Fruit fly (Drosophila melanogaster) whole organism, embryonic: ENCODE measurements around the gene CG10232.

Source experiments
- Antp ChIP-seq: fragments of 200-800 bp; sonication (Bioruptor generic); optimal IDR thresholded peaks from 3 replicates; lab custom pipeline; 2016; ENCODE audit warnings: missing biosample characterization, missing genetic modification characterization
- Awh ChIP-seq: fragments of 200-800 bp; sonication (Bioruptor generic); IDR thresholded peaks from 2 replicates; pipeline ENCODE4, ENCODE4 v1.3.6; 2022; ENCODE audit warnings: missing biosample characterization, missing genetic modification characterization
- Bdp1 ChIP-seq: fragments of 200-800 bp; sonication (Bioruptor generic); optimal IDR thresholded peaks from 3 replicates; lab custom pipeline; 2016; ENCODE audit warnings: missing biosample characterization, missing genetic modification characterization
- Bgb ChIP-seq: fragments of 200-800 bp; sonication (Bioruptor generic); IDR thresholded peaks from 2 replicates; pipeline ENCODE4 v1.3.6; 2022; ENCODE audit warnings: missing biosample characterization, missing genetic modification characterization; ENCODE audit not compliant: partially characterized antibody
- CG12155 ChIP-seq: fragments of 200-800 bp; sonication (Bioruptor generic); optimal IDR thresholded peaks from 3 replicates; lab custom pipeline; 2016; ENCODE audit warnings: missing biosample characterization, missing genetic modification characterization
- CG12236 ChIP-seq: fragments of 200-800 bp; sonication (Bioruptor generic); optimal IDR thresholded peaks from 2 replicates; lab custom pipeline; 2016; ENCODE audit warnings: missing biosample characterization, missing genetic modification characterization
- CG12659 ChIP-seq: fragments of 200-800 bp; sonication (Bioruptor generic); optimal IDR thresholded peaks from 3 replicates; lab custom pipeline; 2017; ENCODE audit warnings: mild to moderate bottlenecking, missing biosample characterization, missing genetic modification reagents, missing genetic modification characterization
- CG14014 ChIP-seq: fragments of 200-800 bp; sonication (Bioruptor generic); IDR thresholded peaks from 2 replicates; pipeline ENCODE4 v1.3.6; 2022; ENCODE audit warnings: missing biosample characterization, missing genetic modification characterization
- CG15269 ChIP-seq: fragments of 200-800 bp; sonication (Bioruptor generic); optimal IDR thresholded peaks from 2 replicates; lab custom pipeline; 2018; ENCODE audit warnings: missing biosample characterization, mild to moderate bottlenecking, missing genetic modification characterization, moderate library complexity
- CG1603 ChIP-seq: fragments of 200-800 bp; sonication (Bioruptor generic); optimal IDR thresholded peaks from 2 replicates; lab custom pipeline; 2019; ENCODE audit warnings: missing biosample characterization, mild to moderate bottlenecking, missing genetic modification characterization, moderate library complexity
- CG1647 ChIP-seq: fragments of 200-800 bp; sonication (Bioruptor generic); optimal IDR thresholded peaks from 3 replicates; lab custom pipeline; 2016; ENCODE audit warnings: missing biosample characterization, missing genetic modification characterization
- CG17328 ChIP-seq: fragments of 200-800 bp; sonication (Bioruptor generic); IDR thresholded peaks from 2 replicates; pipeline ENCODE4 v1.3.6; 2022; ENCODE audit warnings: missing biosample characterization, missing genetic modification characterization
- CG1832 ChIP-seq: fragments of 200-800 bp; sonication (Bioruptor generic); optimal IDR thresholded peaks from 2 replicates; lab custom pipeline; 2017; ENCODE audit warnings: missing biosample characterization, mild to moderate bottlenecking, missing genetic modification characterization, inconsistent platforms
- CG18619 ChIP-seq: fragments of 200-800 bp; sonication (Bioruptor generic); optimal IDR thresholded peaks from 3 replicates; lab custom pipeline; 2017; ENCODE audit warnings: missing biosample characterization, mild to moderate bottlenecking, missing genetic modification characterization
- CG2120 ChIP-seq: fragments of 200-800 bp; sonication (Bioruptor generic); optimal IDR thresholded peaks from 3 replicates; lab custom pipeline; 2016; ENCODE audit warnings: missing biosample characterization, missing genetic modification characterization
- CG3726 ChIP-seq: fragments of 200-800 bp; sonication (Bioruptor generic); IDR thresholded peaks from 3 replicates; pipeline ENCODE4, ENCODE4 v1.3.6; 2022; ENCODE audit warnings: missing biosample characterization, missing genetic modification characterization
- CG4360 ChIP-seq: fragments of 200-800 bp; sonication (Bioruptor generic); IDR thresholded peaks from 2 replicates; pipeline ENCODE4 v1.3.6; 2022; ENCODE audit warnings: missing biosample characterization, missing genetic modification characterization
- CG4404 ChIP-seq: fragments of 200-800 bp; sonication (Bioruptor generic); IDR thresholded peaks from 2 replicates; pipeline ENCODE4 v1.3.6; 2022; ENCODE audit warnings: missing biosample characterization, missing genetic modification characterization
- CG6654 ChIP-seq: fragments of 200-800 bp; sonication (Bioruptor generic); optimal IDR thresholded peaks from 2 replicates; lab custom pipeline; 2017; ENCODE audit warnings: missing biosample characterization, mild to moderate bottlenecking, missing genetic modification characterization
- CG7372 ChIP-seq: fragments of 200-800 bp; sonication (Bioruptor generic); IDR thresholded peaks from 2 replicates; pipeline ENCODE4 v1.3.6; 2022; ENCODE audit warnings: missing biosample characterization, missing genetic modification characterization
- CG8478 ChIP-seq: fragments of >200 bp; optimal IDR thresholded peaks from 2 replicates; lab custom pipeline; 2018
- CG8765 ChIP-seq: fragments of 200-800 bp; sonication (Bioruptor generic); IDR thresholded peaks from 2 replicates; pipeline ENCODE4 v1.3.6; 2022; ENCODE audit warnings: missing biosample characterization, missing genetic modification characterization
- CTCF ChIP-seq: fragments of 200-800 bp; sonication (Bioruptor generic); optimal IDR thresholded peaks from 2 replicates; lab custom pipeline; 2017; ENCODE audit warnings: missing biosample characterization, mild to moderate bottlenecking, missing genetic modification characterization, moderate library complexity
- D19B ChIP-seq: fragments of 200-800 bp; sonication (Bioruptor generic); optimal IDR thresholded peaks from 2 replicates; lab custom pipeline; 2017; ENCODE audit warnings: missing biosample characterization, mild to moderate bottlenecking, missing genetic modification characterization
- Ets65A ChIP-seq: fragments of 200-800 bp; sonication (Bioruptor generic); peaks from one replicate; lab custom pipeline; 2016; ENCODE audit warnings: missing biosample characterization, missing genetic modification characterization
- Hand ChIP-seq: fragments of 200-800 bp; sonication (Bioruptor generic); optimal IDR thresholded peaks from 2 replicates; lab custom pipeline; 2017; ENCODE audit warnings: mild to moderate bottlenecking, missing biosample characterization, missing genetic modification reagents, missing genetic modification characterization
- HmgD ChIP-seq: fragments of 200-800 bp; sonication (Bioruptor generic); optimal IDR thresholded peaks from 3 replicates; lab custom pipeline; 2016; ENCODE audit warnings: missing biosample characterization, missing genetic modification characterization
- Hmx ChIP-seq: fragments of 200-800 bp; sonication (Bioruptor generic); optimal IDR thresholded peaks from 2 replicates; lab custom pipeline; 2016; ENCODE audit warnings: missing biosample characterization, missing genetic modification characterization
- Mrtf ChIP-seq: fragments of 200-800 bp; sonication (Bioruptor generic); IDR thresholded peaks from 3 replicates; pipeline ENCODE4 v1.3.6; 2022; ENCODE audit warnings: missing biosample characterization, missing genetic modification characterization
- Rfx ChIP-seq: fragments of 200-800 bp; sonication (Bioruptor generic); IDR thresholded peaks from 2 replicates; pipeline ENCODE4 v1.3.6; 2022; ENCODE audit warnings: missing biosample characterization, missing genetic modification characterization
- Six4 ChIP-seq: fragments of 200-800 bp; sonication (Bioruptor generic); optimal IDR thresholded peaks from 2 replicates; lab custom pipeline; 2016; ENCODE audit warnings: missing biosample characterization, missing genetic modification characterization
- Sox102F ChIP-seq: fragments of 200-800 bp; sonication (Bioruptor generic); optimal IDR thresholded peaks from 2 replicates; lab custom pipeline; 2018; ENCODE audit warnings: missing biosample characterization, mild to moderate bottlenecking, missing genetic modification characterization, moderate library complexity
- abd-A ChIP-seq: fragments of 200-800 bp; sonication (Bioruptor generic); optimal IDR thresholded peaks from 3 replicates; lab custom pipeline; 2019; ENCODE audit warnings: missing biosample characterization, mild to moderate bottlenecking, missing genetic modification characterization, moderate library complexity
- aop ChIP-seq: fragments of 200-800 bp; sonication (Bioruptor generic); IDR thresholded peaks from 2 replicates; pipeline ENCODE4 v1.3.6; 2022; ENCODE audit warnings: missing biosample characterization, missing genetic modification characterization
- bsh ChIP-seq, 2 experiments: fragments of 200-800 bp; sonication (Bioruptor generic); optimal IDR thresholded peaks; 2 replicates each; lab custom pipeline; 2017 to 2018; ENCODE audit warnings: mild to moderate bottlenecking in 2 of 2, missing biosample characterization in 2 of 2, missing genetic modification characterization in 2 of 2, moderate library complexity in 1 of 2
- dysf ChIP-seq: fragments of 200-800 bp; sonication (Bioruptor generic); IDR thresholded peaks from 3 replicates; pipeline ENCODE4 v1.3.6; 2022; ENCODE audit warnings: missing biosample characterization, missing genetic modification characterization
- ewg ChIP-seq: fragments of 200-800 bp; sonication (Bioruptor generic); optimal IDR thresholded peaks from 3 replicates; lab custom pipeline; 2017; ENCODE audit warnings: mild to moderate bottlenecking, missing biosample characterization, missing genetic modification reagents, missing genetic modification characterization
- fd3F ChIP-seq: fragments of 200-800 bp; sonication (Bioruptor generic); optimal IDR thresholded peaks from 2 replicates; lab custom pipeline; 2018; ENCODE audit warnings: missing biosample characterization, mild to moderate bottlenecking, missing genetic modification characterization, moderate library complexity
- fd64A ChIP-seq: fragments of 200-800 bp; sonication (Bioruptor generic); optimal IDR thresholded peaks from 3 replicates; lab custom pipeline; 2018; ENCODE audit warnings: missing biosample characterization, mild to moderate bottlenecking, missing genetic modification characterization
- fd96Cb ChIP-seq: fragments of 200-800 bp; sonication (Bioruptor generic); optimal IDR thresholded peaks from 2 replicates; lab custom pipeline; 2018; ENCODE audit warnings: missing biosample characterization, mild to moderate bottlenecking, missing genetic modification characterization, moderate library complexity
- gcm2 ChIP-seq: fragments of 200-800 bp; sonication (Bioruptor generic); optimal IDR thresholded peaks from 2 replicates; lab custom pipeline; 2016; ENCODE audit warnings: missing biosample characterization, missing genetic modification characterization
- hb ChIP-seq: fragments of 200-800 bp; sonication (Bioruptor generic); IDR thresholded peaks from 3 replicates; pipeline ENCODE4 v1.3.6; 2022; ENCODE audit warnings: missing biosample characterization, missing genetic modification characterization; ENCODE audit not compliant: partially characterized antibody
- lmd ChIP-seq: fragments of 200-800 bp; sonication (Bioruptor generic); IDR thresholded peaks from 2 replicates; pipeline ENCODE4 v1.3.6; 2022; ENCODE audit warnings: missing biosample characterization, missing genetic modification characterization
- pho ChIP-seq: fragments of 200-800 bp; sonication (Bioruptor generic); optimal IDR thresholded peaks from 2 replicates; lab custom pipeline; 2016; ENCODE audit warnings: missing biosample characterization, missing genetic modification characterization
- pros ChIP-seq: fragments of 200-800 bp; sonication (Bioruptor generic); optimal IDR thresholded peaks from 3 replicates; lab custom pipeline; 2019; ENCODE audit warnings: missing biosample characterization, mild to moderate bottlenecking, missing genetic modification characterization, moderate library complexity
- sc ChIP-seq, 3 experiments: fragments of >200 bp in 2 of 3; fragments of 200-800 bp in 1 of 3; sonication (Bioruptor generic) in 1 of 3; optimal IDR thresholded peaks; 2 replicates in 2 of 3; 3 replicates in 1 of 3; lab custom pipeline; 2017; ENCODE audit warnings: mild to moderate bottlenecking in 1 of 3, missing biosample characterization in 1 of 3, missing genetic modification characterization in 1 of 3, missing genetic modification reagents in 1 of 3
- tin ChIP-seq: fragments of 200-800 bp; sonication (Bioruptor generic); optimal IDR thresholded peaks from 3 replicates; lab custom pipeline; 2016; ENCODE audit warnings: missing biosample characterization, missing genetic modification characterization
- toy ChIP-seq: fragments of 200-800 bp; sonication (Bioruptor generic); IDR thresholded peaks from 2 replicates; pipeline ENCODE4 v1.3.6; 2022; ENCODE audit warnings: missing biosample characterization, missing genetic modification characterization
- vfl ChIP-seq: fragments of 200-800 bp; sonication (Bioruptor generic); optimal IDR thresholded peaks from 2 replicates; lab custom pipeline; 2016; ENCODE audit warnings: missing biosample characterization, missing genetic modification characterization
- z ChIP-seq: fragments of 200-800 bp; sonication (Bioruptor generic); IDR thresholded peaks from 3 replicates; pipeline ENCODE4 v1.3.6; 2022; ENCODE audit warnings: missing biosample characterization, missing genetic modification characterization

Gene CG10232

DNA sequence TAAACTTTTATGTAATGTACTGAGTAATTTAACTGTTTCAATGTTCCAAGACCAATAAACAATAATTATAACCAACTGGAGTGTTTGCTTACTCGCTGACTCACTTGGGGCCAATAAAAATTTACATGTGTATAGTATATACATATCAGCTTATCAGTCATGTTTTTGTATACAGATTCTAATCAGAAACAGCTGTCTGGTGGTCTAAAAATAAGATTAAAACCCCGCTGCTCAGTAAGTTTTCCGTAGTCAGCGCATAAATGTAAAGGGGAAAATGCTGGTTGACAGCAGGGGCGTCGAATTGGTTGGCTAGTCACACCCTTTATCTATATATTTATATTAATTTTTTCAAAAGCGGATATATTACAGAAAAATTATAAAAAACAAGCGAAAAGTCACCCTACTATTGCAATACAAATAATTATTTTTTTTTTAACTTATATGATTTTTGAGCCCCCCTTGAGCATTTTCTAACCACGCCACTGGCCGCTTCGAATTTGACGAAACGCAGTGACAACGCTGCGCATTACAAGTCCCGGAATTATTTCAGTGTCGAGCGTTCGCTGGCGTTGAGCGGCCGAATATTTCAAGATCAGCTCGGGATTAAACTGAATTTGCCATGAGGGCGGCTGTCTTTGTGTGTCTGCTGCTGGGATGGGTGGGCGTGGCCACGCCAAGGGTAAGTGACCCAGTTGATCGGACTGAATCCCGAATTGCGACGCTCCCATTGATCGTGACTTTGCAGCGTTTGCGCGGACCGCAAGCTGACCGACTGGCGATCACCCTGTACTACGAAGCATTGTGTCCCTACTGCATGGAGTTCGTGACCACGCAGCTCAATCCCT is 42.9 kb downstream of the CG10232 start, which contains the start of gene GILT2 (continued):
- TF ChIP-seq bsh (GFP tag; optimal IDR thresholded peaks at IDR 0.05; lab: Kevin White, UChicago) (peak in 1 of 2 experiments; percentile 94), gcm2 (GFP tag; lab: Kevin White, UChicago) (peak; percentile 72), CG3726 (GFP tag; lab: Robert Waterston, UW) (peak; percentile 76; the same call in 2 of the 3 replicates), fd96Cb (peak; percentile 93), Six4 (peak; percentile 83), CG2120 (GFP tag; lab: Kevin White, UChicago) (peak; percentile 89), Sox102F (peak; percentile 95), CG6654 (GFP tag; lab: Kevin White, UChicago) (peak; percentile 83), sc (optimal IDR thresholded peaks at IDR 0.05; lab: Kevin White, UChicago) (no peak), sc (GFP tag; optimal IDR thresholded peaks at IDR 0.05; lab: Kevin White, UChicago) (peak; percentile 80), Hmx (GFP tag; lab: Kevin White, UChicago) (no peak), CTCF (GFP tag; lab: Kevin White, UChicago) (peak; percentile 27), D19B (GFP tag; lab: Kevin White, UChicago) (peak; percentile 78), dysf (GFP tag; lab: Robert Waterston, UW) (peak; percentile 95), CG18619 (GFP tag; lab: Kevin White, UChicago) (peak; percentile 89), CG15269 (tag; lab: Kevin White, UChicago) (peak; percentile 95), CG12659 (GFP tag; lab: Kevin White, UChicago) (peak; percentile 94), CG4404 (GFP tag; lab: Robert Waterston, UW) (peak; percentile 76), lmd (peak; percentile 95), CG7372 (GFP tag; lab: Robert Waterston, UW) (peak; percentile 80), Bgb (GFP tag; lab: Robert Waterston, UW) (no peak), fd64A (GFP tag; lab: Kevin White, UChicago) (peak; percentile 76), hb (GFP tag; lab: Robert Waterston, UW) (no peak), CG1603 (no peak), Awh (GFP tag; lab: Robert Waterston, UW) (peak; percentile 91), CG14014 (GFP tag; lab: Robert Waterston, UW) (peak; percentile 94), Mrtf (GFP tag; lab: Robert Waterston, UW) (peak; percentile 87), CG8478 (lab: Kevin White, UChicago) (no peak), CG1647 (GFP tag; lab: Kevin White, UChicago) (peak; percentile 9), toy (peak; percentile 48), ewg (GFP tag; lab: Kevin White, UChicago) (peak; percentile 83), HmgD (GFP tag; lab: Kevin White, UChicago) (no peak), CG17328 (GFP tag; lab: Robert Waterston, UW) (peak; percentile 94), CG4360 (GFP tag; lab: Robert Waterston, UW) (peak; percentile 60), Antp (GFP tag; lab: Kevin White, UChicago) (peak; percentile 25), Rfx (GFP tag; lab: Robert Waterston, UW) (peak; percentile 94), aop (peak; percentile 55; the same call in 1 of the 2 replicates), Bdp1 (GFP tag; lab: Kevin White, UChicago) (peak; percentile 49), fd3F (peak; percentile 83), CG8765 (peak; percentile 79), pho (peak; percentile 60), tin (peak; percentile 89), vfl (peak; percentile 48), CG12155 (peak; percentile 78), z (peak; percentile 36; the same call in 1 of the 3 replicates), abd-A (tag; lab: Kevin White, UChicago) (no peak), Hand (GFP tag; lab: Kevin White, UChicago) (peak; percentile 88), Ets65A (GFP tag; lab: Kevin White, UChicago) (peak; percentile 1), pros (GFP tag; lab: Kevin White, UChicago) (peak; percentile 21), CG12236 (no peak), CG1832 (GFP tag; lab: Kevin White, UChicago) (no peak)
